Worm (Caenorhabditis elegans) whole organism, L3 larva: ENCODE measurements around the gene F47B8.2.

ENCODE experiments used
- ceh-82 ChIP-seq: fragments of 150-350 bp; optimal IDR thresholded peaks from 2 replicates; lab custom pipeline; 2014; ENCODE audit warnings: missing biosample characterization, missing genetic modification characterization
- fkh-10 ChIP-seq: sonication (generic microtip); optimal IDR thresholded peaks from 2 replicates; lab custom pipeline; 2017; ENCODE audit warnings: missing biosample characterization, missing genetic modification reagents, missing genetic modification characterization
- lin-15B ChIP-seq: fragments of 150-350 bp; optimal IDR thresholded peaks from 2 replicates; lab custom pipeline; 2014; ENCODE audit warnings: missing biosample characterization, missing genetic modification characterization
- nfya-1 ChIP-seq: sonication (generic microtip); optimal IDR thresholded peaks from 2 replicates; lab custom pipeline; 2017; ENCODE audit warnings: missing genetic modification characterization, mild to moderate bottlenecking, missing compliant biosample characterization, antibody characterized with exemption, moderate library complexity; ENCODE audit not compliant: insufficient read depth
- zag-1 ChIP-seq: fragments of 150-350 bp; optimal IDR thresholded peaks from 2 replicates; lab custom pipeline; 2014; ENCODE audit warnings: missing biosample characterization, missing genetic modification characterization

DNA sequence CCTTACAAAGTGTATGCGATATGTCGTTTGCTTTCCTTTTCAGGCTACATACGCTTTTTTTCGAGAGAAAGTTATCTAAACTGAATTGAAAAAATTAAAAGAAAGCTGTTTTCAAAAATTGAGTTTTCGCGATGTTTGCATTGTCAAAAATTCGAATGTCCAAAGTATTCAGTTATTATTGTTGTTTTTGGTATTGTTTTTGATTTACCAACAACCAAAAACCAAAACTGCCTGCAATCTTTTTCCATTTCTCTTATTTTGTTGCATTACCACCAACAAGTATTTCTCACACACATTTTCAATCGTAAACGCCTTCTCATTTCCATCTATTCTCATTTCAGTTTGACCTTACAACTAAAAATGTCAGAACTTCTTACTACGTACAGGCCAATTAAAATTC, 12.4 kb upstream of the F47B8.2 start, which contains the start of gene pepm-1:
- TF ChIP-seq fkh-10 (GFP tag; lab: Kevin White, UChicago), result no peak
- TF ChIP-seq nfya-1 (tag; lab: Kevin White, UChicago), result no peak
- no peak for TF ChIP-seq lin-15B (tag; lab: Kevin White, UChicago)
- TF ChIP-seq zag-1 (tag; lab: Kevin White, UChicago), result no peak
- no peak for TF ChIP-seq ceh-82
